Fruit fly (Drosophila melanogaster) whole organism, embryonic: Measurements from ENCODE around the gene CG4733.

Experiments used
- CG10147 ChIP-seq: fragments of 200-800 bp; sonication (Bioruptor generic); optimal IDR thresholded peaks from 2 replicates; lab custom pipeline; 2019; ENCODE audit warnings: missing biosample characterization, mild to moderate bottlenecking, missing genetic modification characterization, moderate library complexity
- CG11560 ChIP-seq: fragments of 200-800 bp; sonication (Bioruptor generic); IDR thresholded peaks from 3 replicates; pipeline ENCODE4 v1.3.6; 2022; ENCODE audit warnings: missing biosample characterization, missing genetic modification characterization
- CG16779 ChIP-seq: fragments of 200-800 bp; sonication (Bioruptor generic); IDR thresholded peaks from 2 replicates; pipeline ENCODE4 v1.3.6; 2022; ENCODE audit warnings: missing biosample characterization, missing genetic modification characterization
- CTCF ChIP-seq: fragments of 200-800 bp; sonication (Bioruptor generic); optimal IDR thresholded peaks from 2 replicates; lab custom pipeline; 2017; ENCODE audit warnings: missing biosample characterization, mild to moderate bottlenecking, missing genetic modification characterization, moderate library complexity
- H15 ChIP-seq: fragments of 200-800 bp; sonication (Bioruptor generic); IDR thresholded peaks from 3 replicates; pipeline ENCODE4 v1.3.6; 2022; ENCODE audit warnings: missing biosample characterization, missing genetic modification characterization
- Hr39 ChIP-seq: fragments of >200 bp; optimal IDR thresholded peaks from 2 replicates; lab custom pipeline; 2017
- NC2α ChIP-seq: fragments of 200-800 bp; sonication (Bioruptor generic); optimal IDR thresholded peaks from 2 replicates; lab custom pipeline; 2016; ENCODE audit warnings: missing biosample characterization, missing genetic modification characterization
- Nf-YB ChIP-seq: fragments of 200-800 bp; sonication (Bioruptor generic); optimal IDR thresholded peaks from 3 replicates; lab custom pipeline; 2019; ENCODE audit warnings: missing biosample characterization, mild to moderate bottlenecking, missing genetic modification characterization, moderate library complexity
- Rx ChIP-seq: fragments of 200-800 bp; sonication (Bioruptor generic); IDR thresholded peaks from 2 replicates; pipeline ENCODE4 v1.3.6; 2022; ENCODE audit warnings: missing biosample characterization, missing genetic modification characterization
- Spps ChIP-seq: fragments of 200-800 bp; sonication (Bioruptor generic); optimal IDR thresholded peaks from 2 replicates; lab custom pipeline; 2018; ENCODE audit warnings: missing biosample characterization, mild to moderate bottlenecking, missing genetic modification characterization
- grn ChIP-seq: fragments of 200-800 bp; sonication (Bioruptor generic); optimal IDR thresholded peaks from 3 replicates; lab custom pipeline; 2017; ENCODE audit warnings: missing biosample characterization, missing genetic modification characterization
- ham ChIP-seq: fragments of 200-800 bp; sonication (Bioruptor generic); IDR thresholded peaks from 2 replicates; pipeline ENCODE4 v1.3.6; 2022; ENCODE audit warnings: missing biosample characterization, missing genetic modification characterization
- insv ChIP-seq, 2 experiments: fragments of 200-800 bp; sonication (Bioruptor generic); optimal IDR thresholded peaks; 3 replicates each; lab custom pipeline; 2016 to 2018; ENCODE audit warnings: missing biosample characterization in 2 of 2, missing genetic modification characterization in 2 of 2
- org-1 ChIP-seq: fragments of 200-800 bp; sonication (Bioruptor generic); optimal IDR thresholded peaks from 2 replicates; lab custom pipeline; 2017; ENCODE audit warnings: missing biosample characterization, missing genetic modification characterization

- TF ChIP-seq CG10147 (no peak), Spps (tag; lab: Kevin White, UChicago) (no peak), Hr39 (lab: Kevin White, UChicago) (no peak), H15 (GFP tag; lab: Robert Waterston, UW) (no peak), org-1 (GFP tag; lab: Kevin White, UChicago) (no peak), Nf-YB (GFP tag; lab: Kevin White, UChicago) (no peak), CG11560 (tag; lab: Robert Waterston, UW) (0 out of 3 replicates have a peak, but pooled peaks have one; percentile 12), NC2α (GFP tag; lab: Kevin White, UChicago) (no peak), ham (GFP tag; lab: Robert Waterston, UW) (no peak), insv (GFP tag; optimal IDR thresholded peaks at IDR 0.05; lab: Kevin White, UChicago) (peak; percentile 82 to 97), CG16779 (GFP tag; lab: Robert Waterston, UW) (no peak), Rx (GFP tag; lab: Robert Waterston, UW) (no peak), grn (no peak), CTCF (GFP tag; lab: Kevin White, UChicago) (no peak)
Measured at dm6 chr3R:19902328-19902727, 11.8 kb downstream of the CG4733 start.
